Worm (Caenorhabditis elegans) whole organism, young adult: ENCODE data around the gene B0334.5.

ENCODE experiments used
- B0019.2 ChIP-seq: fragments of 200-800 bp; sonication (Bioruptor generic); conservative IDR thresholded peaks from 2 replicates; pipeline ENCODE4 v1.3.6; 2022; ENCODE audit warnings: missing genetic modification reagents, missing genetic modification characterization, missing compliant biosample characterization
- B0261.1 ChIP-seq: sonication (generic microtip); optimal IDR thresholded peaks from 2 replicates; lab custom pipeline; 2016; ENCODE audit warnings: mild to moderate bottlenecking, missing genetic modification characterization, moderate library complexity, missing compliant biosample characterization
- B0336.3 ChIP-seq: fragments of 200-800 bp; sonication (Bioruptor generic); IDR thresholded peaks from 2 replicates; pipeline ENCODE4 v1.3.6; 2022; ENCODE audit warnings: missing genetic modification characterization, missing compliant biosample characterization
- D2030.7 ChIP-seq: fragments of 200-800 bp; sonication (Bioruptor generic); IDR thresholded peaks from 2 replicates; pipeline ENCODE4 v1.3.6; 2022; ENCODE audit warnings: missing genetic modification reagents, missing genetic modification characterization, missing compliant biosample characterization
- F23B12.7 ChIP-seq: sonication (generic microtip); optimal IDR thresholded peaks from 2 replicates; lab custom pipeline; 2017; ENCODE audit warnings: missing genetic modification characterization, mild to moderate bottlenecking, missing compliant biosample characterization, antibody characterized with exemption, moderate library complexity; ENCODE audit not compliant: insufficient read depth
- F33H1.4 ChIP-seq: fragments of 200-800 bp; sonication (Bioruptor generic); IDR thresholded peaks from 2 replicates; pipeline ENCODE4 v1.3.6; 2022; ENCODE audit warnings: missing genetic modification reagents, missing genetic modification characterization, missing compliant biosample characterization
- F49E8.2 ChIP-seq: sonication (generic microtip); optimal IDR thresholded peaks from 3 replicates; lab custom pipeline; 2017; ENCODE audit warnings: missing genetic modification characterization, mild to moderate bottlenecking, missing compliant biosample characterization, antibody characterized with exemption, moderate library complexity; ENCODE audit not compliant: insufficient read depth
- T26A5.8 ChIP-seq: sonication (generic microtip); optimal IDR thresholded peaks from 2 replicates; lab custom pipeline; 2016; ENCODE audit warnings: missing genetic modification characterization, missing compliant biosample characterization
- Y67H2A.10 ChIP-seq: fragments of 200-800 bp; sonication (Bioruptor generic); conservative IDR thresholded peaks from 2 replicates; pipeline ENCODE4 v1.3.6; 2022; ENCODE audit warnings: missing genetic modification reagents, missing genetic modification characterization, missing compliant biosample characterization
- Y79H2A.3 ChIP-seq: fragments of 200-800 bp; sonication (Bioruptor generic); conservative IDR thresholded peaks from 2 replicates; pipeline ENCODE4 v1.3.6; 2022; ENCODE audit warnings: missing genetic modification reagents, missing genetic modification characterization, missing compliant biosample characterization
- ama-1 ChIP-seq, 3 experiments: fragments of 150-350 bp in 1 of 3; sonication (generic microtip) in 2 of 3; optimal IDR thresholded peaks; 2 replicates each; lab custom pipeline; 2014 to 2018; ENCODE audit warnings: missing biosample characterization in 2 of 3, missing genetic modification characterization in 2 of 3, missing genetic modification reagents in 2 of 3
- bed-1 ChIP-seq: fragments of 200-800 bp; sonication (Bioruptor generic); IDR thresholded peaks from 2 replicates; pipeline ENCODE4 v1.3.6; 2022; ENCODE audit warnings: missing genetic modification reagents, missing genetic modification characterization, missing compliant biosample characterization
- cebp-2 ChIP-seq: fragments of 200-800 bp; sonication (Bioruptor generic); IDR thresholded peaks from 2 replicates; pipeline ENCODE4 v1.3.6; 2022; ENCODE audit warnings: missing genetic modification characterization, missing compliant biosample characterization
- ceh-58 ChIP-seq: fragments of 200-800 bp; sonication (Bioruptor generic); IDR thresholded peaks from 2 replicates; pipeline ENCODE4 v1.3.6; 2022; ENCODE audit warnings: missing genetic modification characterization, missing compliant biosample characterization
- ceh-91 ChIP-seq: fragments of 200-800 bp; sonication (Bioruptor generic); IDR thresholded peaks from 2 replicates; pipeline ENCODE4 v1.3.6; 2022; ENCODE audit warnings: missing genetic modification reagents, missing genetic modification characterization, missing compliant biosample characterization
- die-1 ChIP-seq: sonication (generic microtip); optimal IDR thresholded peaks from 2 replicates; lab custom pipeline; 2016; ENCODE audit warnings: missing genotype, mild to moderate bottlenecking, missing genetic modification characterization, missing compliant biosample characterization
- dox-1 ChIP-seq: fragments of 200-800 bp; sonication (Bioruptor generic); IDR thresholded peaks from 2 replicates; pipeline ENCODE4 v1.3.6; 2022; ENCODE audit warnings: missing genetic modification reagents, missing genetic modification characterization, missing compliant biosample characterization
- dpl-1 ChIP-seq: fragments of 150-350 bp; optimal IDR thresholded peaks from 2 replicates; lab custom pipeline; 2014; ENCODE audit warnings: missing biosample characterization, missing genetic modification reagents, missing genetic modification characterization
- efl-1 ChIP-seq: fragments of 150-350 bp; optimal IDR thresholded peaks from 2 replicates; lab custom pipeline; 2014; ENCODE audit warnings: missing biosample characterization, missing genetic modification reagents, missing genetic modification characterization
- ets-4 ChIP-seq: fragments of 200-800 bp; sonication (Bioruptor generic); optimal IDR thresholded peaks from 2 replicates; lab custom pipeline; 2018; ENCODE audit warnings: mild to moderate bottlenecking, missing genetic modification characterization, missing compliant biosample characterization
- hlh-12 ChIP-seq: sonication (generic microtip); optimal IDR thresholded peaks from 2 replicates; lab custom pipeline; 2016; ENCODE audit warnings: missing genetic modification characterization, missing compliant biosample characterization
- hmg-1.2 ChIP-seq: fragments of 200-800 bp; sonication (Bioruptor generic); IDR thresholded peaks from 2 replicates; pipeline ENCODE4 v1.3.6; 2022; ENCODE audit warnings: missing genetic modification reagents, missing genetic modification characterization, missing compliant biosample characterization
- hsf-1 ChIP-seq: fragments of 200-800 bp; sonication (Bioruptor generic); IDR thresholded peaks from 2 replicates; pipeline ENCODE4 v1.3.6; 2022; ENCODE audit warnings: missing genetic modification reagents, missing genetic modification characterization, missing compliant biosample characterization
- lin-40 ChIP-seq: sonication (generic microtip); optimal IDR thresholded peaks from 2 replicates; lab custom pipeline; 2016; ENCODE audit warnings: missing genetic modification characterization, mild to moderate bottlenecking, missing compliant biosample characterization, missing genotype, missing genetic modification reagents
- lin-54 ChIP-seq: fragments of 200-800 bp; sonication (Bioruptor generic); optimal IDR thresholded peaks from 2 replicates; lab custom pipeline; 2018; ENCODE audit warnings: mild to moderate bottlenecking, missing genetic modification characterization, missing compliant biosample characterization
- lsl-1 ChIP-seq: fragments of 200-800 bp; sonication (Bioruptor generic); optimal IDR thresholded peaks from 2 replicates; lab custom pipeline; 2018; ENCODE audit warnings: mild to moderate bottlenecking, missing genetic modification characterization, moderate library complexity, missing compliant biosample characterization
- madf-3 ChIP-seq: fragments of 200-800 bp; sonication (Bioruptor generic); IDR thresholded peaks from 2 replicates; pipeline ENCODE4 v1.3.6; 2022; ENCODE audit warnings: missing genetic modification reagents, missing genetic modification characterization, missing compliant biosample characterization
- madf-6 ChIP-seq: fragments of 200-800 bp; sonication (Bioruptor generic); IDR thresholded peaks from 2 replicates; pipeline ENCODE4 v1.3.6; 2022; ENCODE audit warnings: missing genetic modification reagents, missing genetic modification characterization, missing compliant biosample characterization
- madf-8 ChIP-seq: fragments of 200-800 bp; sonication (Bioruptor generic); conservative IDR thresholded peaks from 2 replicates; pipeline ENCODE4 v1.3.6; 2022; ENCODE audit warnings: missing genetic modification reagents, missing genetic modification characterization, missing compliant biosample characterization
- mcd-1 ChIP-seq: fragments of 200-800 bp; sonication (Bioruptor generic); IDR thresholded peaks from 2 replicates; pipeline ENCODE4 v1.3.6; 2022; ENCODE audit warnings: missing genetic modification reagents, missing genetic modification characterization, missing compliant biosample characterization
- mel-28 ChIP-seq: sonication (generic microtip); optimal IDR thresholded peaks from 2 replicates; lab custom pipeline; 2016; ENCODE audit warnings: borderline replicate concordance, mild to moderate bottlenecking, missing genetic modification characterization, missing compliant biosample characterization
- mes-4 ChIP-seq: sonication (generic microtip); optimal IDR thresholded peaks from 2 replicates; lab custom pipeline; 2016; ENCODE audit warnings: missing genotype, missing genetic modification characterization, missing compliant biosample characterization
- mxl-1 ChIP-seq: sonication (generic microtip); optimal IDR thresholded peaks from 2 replicates; lab custom pipeline; 2016; ENCODE audit warnings: missing genetic modification characterization, missing compliant biosample characterization
- nhr-27 ChIP-seq: fragments of 200-800 bp; sonication (Bioruptor generic); optimal IDR thresholded peaks from 2 replicates; lab custom pipeline; 2018; ENCODE audit warnings: mild to moderate bottlenecking, missing genetic modification characterization, moderate library complexity, missing compliant biosample characterization
- rpc-1 ChIP-seq, 2 experiments: fragments of 150-350 bp in 1 of 2; sonication (generic microtip) in 1 of 2; optimal IDR thresholded peaks; 2 replicates each; lab custom pipeline; 2014 to 2018; ENCODE audit warnings: missing biosample characterization in 1 of 2, missing genetic modification characterization in 1 of 2, missing genetic modification reagents in 1 of 2, missing genotype in 1 of 2
- sdz-38 ChIP-seq: sonication (generic microtip); optimal IDR thresholded peaks from 2 replicates; lab custom pipeline; 2016; ENCODE audit warnings: missing genotype, missing genetic modification characterization, missing compliant biosample characterization
- snpc-3.4 ChIP-seq: sonication (generic microtip); optimal IDR thresholded peaks from 2 replicates; lab custom pipeline; 2017; ENCODE audit warnings: missing genetic modification characterization, mild to moderate bottlenecking, missing compliant biosample characterization, antibody characterized with exemption, moderate library complexity, missing genotype, missing genetic modification reagents
- tbx-9 ChIP-seq: sonication (generic microtip); optimal IDR thresholded peaks from 2 replicates; lab custom pipeline; 2016; ENCODE audit warnings: borderline replicate concordance, missing genetic modification characterization, inconsistent platforms, missing compliant biosample characterization
- xnd-1 ChIP-seq: sonication (generic microtip); optimal IDR thresholded peaks from 2 replicates; lab custom pipeline; 2016; ENCODE audit warnings: missing genotype, missing genetic modification reagents, missing genetic modification characterization, missing compliant biosample characterization
- zfh-2 ChIP-seq: fragments of 200-800 bp; sonication (Bioruptor generic); conservative IDR thresholded peaks from 2 replicates; pipeline ENCODE4 v1.3.6; 2022; ENCODE audit warnings: missing genetic modification reagents, missing genetic modification characterization, missing compliant biosample characterization
- ztf-18 ChIP-seq: sonication (generic microtip); optimal IDR thresholded peaks from 2 replicates; lab custom pipeline; 2016; ENCODE audit warnings: missing genotype, mild to moderate bottlenecking, missing genetic modification characterization, missing compliant biosample characterization
- ztf-25 ChIP-seq: fragments of 200-800 bp; sonication (Bioruptor generic); IDR thresholded peaks from 2 replicates; pipeline ENCODE4 v1.3.6; 2022; ENCODE audit warnings: missing genetic modification reagents, missing genetic modification characterization, missing compliant biosample characterization
- ztf-6 ChIP-seq: fragments of 200-800 bp; sonication (Bioruptor generic); IDR thresholded peaks from 2 replicates; pipeline ENCODE4 v1.3.6; 2022; ENCODE audit warnings: missing genetic modification reagents, missing genetic modification characterization, missing compliant biosample characterization

Gene B0334.5

DNA sequence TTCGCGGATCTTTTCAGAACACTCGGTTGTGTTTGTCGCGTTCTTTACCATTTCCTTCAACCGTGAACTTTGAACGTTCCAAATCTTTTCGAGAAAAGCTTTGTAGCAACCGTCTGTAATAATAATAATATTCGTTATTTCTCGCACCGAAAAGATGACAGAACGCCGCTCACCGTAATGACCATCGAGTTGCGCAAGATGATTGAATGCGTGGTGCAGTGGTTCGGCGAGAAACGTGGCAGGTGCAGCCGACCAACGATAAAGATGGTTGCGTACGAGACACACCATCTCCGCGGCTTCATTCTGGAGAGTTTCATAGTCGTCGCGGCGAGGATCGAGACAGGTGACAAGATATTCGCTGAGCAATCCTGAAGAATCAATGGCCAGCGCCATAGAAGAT, 45.5 kb downstream of the B0334.5 start:
- peak; percentile 30; the same call in 1 of the 2 replicates for TF ChIP-seq zfh-2 (GFP tag; lab: Robert Waterston, UW)
- TF ChIP-seq ama-1 (optimal IDR thresholded peaks at IDR 0.05; lab: Kevin White, UChicago), result no peak
- TF ChIP-seq ama-1 (GFP tag; optimal IDR thresholded peaks at IDR 0.05; lab: Kevin White, UChicago), result no peak

DNA sequence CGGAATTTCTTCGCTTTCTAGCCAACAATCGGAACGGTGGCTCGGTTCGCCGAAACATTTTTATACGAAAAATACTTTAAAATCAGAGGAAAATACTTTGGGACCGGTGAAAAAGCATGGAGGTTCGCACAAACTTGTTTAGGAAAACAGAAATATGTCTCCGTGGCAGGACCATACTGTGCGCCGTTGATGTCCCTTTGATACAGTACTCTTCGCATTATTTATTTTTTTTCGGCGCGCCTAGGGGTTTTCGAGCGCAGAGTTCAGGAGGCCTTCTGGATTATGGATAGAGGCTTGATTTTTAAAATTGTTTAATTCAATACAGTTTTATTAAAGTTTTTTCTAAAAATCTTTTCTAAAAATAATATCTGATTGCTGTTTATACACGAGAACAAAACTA, 47.2 kb downstream of the B0334.5 start, which contains the start of gene F54D5.9:
Gene F54D5.9, minus strand, starts transcription at position 115 of the 400 bp plus-strand sequence.
- TF ChIP-seq hmg-1.2 (GFP tag; lab: Robert Waterston, UW) (peak; percentile 16; the same call in 1 of the 2 replicates), madf-8 (peak; percentile 80), snpc-3.4 (tag; lab: Kevin White, UChicago) (peak; percentile 36), D2030.7 (GFP tag; lab: Robert Waterston, UW) (peak; percentile 56), dpl-1 (GFP tag; lab: Kevin White, UChicago) (peak; percentile 36), mes-4 (no peak), F33H1.4 (GFP tag; lab: Robert Waterston, UW) (peak; percentile 83), efl-1 (peak; percentile 71), B0261.1 (no peak), hsf-1 (GFP tag; lab: Robert Waterston, UW) (peak; percentile 72), F23B12.7 (tag; lab: Kevin White, UChicago) (no peak), mcd-1 (0 out of 2 replicates have a peak, but pooled peaks have one; percentile 6), xnd-1 (tag; lab: Kevin White, UChicago) (peak; percentile 55), F49E8.2 (tag; lab: Kevin White, UChicago) (peak; percentile 5), Y67H2A.10 (GFP tag; lab: Robert Waterston, UW) (no peak), ztf-25 (GFP tag; lab: Robert Waterston, UW) (no peak), ceh-91 (GFP tag; lab: Robert Waterston, UW) (peak; percentile 61; the same call in 1 of the 2 replicates), madf-6 (GFP tag; lab: Robert Waterston, UW) (peak; percentile 85), lsl-1 (GFP tag; lab: Kevin White, UChicago) (peak; percentile 87)

- TF ChIP-seq lsl-1 (GFP tag; lab: Kevin White, UChicago) (peak; percentile 70), Y79H2A.3 (peak; percentile 85), cebp-2 (GFP tag; lab: Robert Waterston, UW) (peak; percentile 92), B0336.3 (GFP tag; lab: Robert Waterston, UW) (peak; percentile 97), mxl-1 (tag; lab: Kevin White, UChicago) (no peak), xnd-1 (tag; lab: Kevin White, UChicago) (no peak), die-1 (tag; lab: Kevin White, UChicago) (peak; percentile 52), ztf-6 (GFP tag; lab: Robert Waterston, UW) (no peak), B0261.1 (peak; percentile 39), snpc-3.4 (tag; lab: Kevin White, UChicago) (peak; percentile 74), ceh-58 (0 out of 2 replicates have a peak, but pooled peaks have one; percentile 81), tbx-9 (tag; lab: Kevin White, UChicago) (peak; percentile 87), rpc-1 (optimal IDR thresholded peaks at IDR 0.05; lab: Kevin White, UChicago) (peak; percentile 79), rpc-1 (tag; optimal IDR thresholded peaks at IDR 0.05; lab: Kevin White, UChicago) (no peak), hlh-12 (tag; lab: Kevin White, UChicago) (no peak), dox-1 (GFP tag; lab: Robert Waterston, UW) (peak; percentile 97), bed-1 (GFP tag; lab: Robert Waterston, UW) (no peak), lin-40 (tag; lab: Kevin White, UChicago) (peak; percentile 98), sdz-38 (no peak), lin-54 (GFP tag; lab: Kevin White, UChicago) (peak; percentile 93), ztf-18 (tag; lab: Kevin White, UChicago) (peak; percentile 60), ets-4 (GFP tag; lab: Kevin White, UChicago) (no peak), B0019.2 (peak; percentile 54; the same call in 1 of the 2 replicates), nhr-27 (tag; lab: Kevin White, UChicago) (peak; percentile 93), mel-28 (peak; percentile 60), madf-8 (peak; percentile 77), T26A5.8 (tag; lab: Kevin White, UChicago) (peak; percentile 55), madf-3 (peak; percentile 94)
Observed at ce11 chrII:11545299-11545951, 48.0 kb downstream of the B0334.5 start, which contains the start of gene dnj-13. Gene dnj-13, plus strand, starts transcription at chrII:11545701.
